Worm (Caenorhabditis elegans) whole organism, early embryonic: ENCODE results near the gene hsp-17.

Experiments
- B0310.2 ChIP-seq: sonication (generic microtip); optimal IDR thresholded peaks from 2 replicates; lab custom pipeline; 2016; ENCODE audit warnings: mild to moderate bottlenecking, missing genetic modification characterization, missing compliant biosample characterization
- ceh-36 ChIP-seq: sonication (generic microtip); optimal IDR thresholded peaks from 2 replicates; lab custom pipeline; 2016; ENCODE audit warnings: missing genetic modification characterization, inconsistent platforms, missing compliant biosample characterization
- flt-1 ChIP-seq: fragments of 200-800 bp; sonication (Bioruptor generic); IDR thresholded peaks from 2 replicates; pipeline ENCODE4 v1.3.6; 2022; ENCODE audit warnings: missing genetic modification characterization, missing compliant biosample characterization
- hmbx-1 ChIP-seq: sonication (generic microtip); optimal IDR thresholded peaks from 2 replicates; lab custom pipeline; 2016; ENCODE audit warnings: mild to moderate bottlenecking, missing genetic modification characterization, missing compliant biosample characterization
- tbx-37 ChIP-seq: fragments of 200-800 bp; sonication (Bioruptor generic); conservative IDR thresholded peaks from 2 replicates; pipeline ENCODE4 v1.3.6; 2022; ENCODE audit warnings: missing genetic modification reagents, missing genetic modification characterization, missing compliant biosample characterization

ce11 chrV:8389307-8389706 is 3.6 kb upstream of the hsp-17 start:
- TF ChIP-seq B0310.2 (tag; lab: Kevin White, UChicago) = no peak
- TF ChIP-seq flt-1 = no peak
- TF ChIP-seq ceh-36 (tag; lab: Kevin White, UChicago) = no peak
- TF ChIP-seq hmbx-1 (tag; lab: Kevin White, UChicago) = no peak
- no peak for TF ChIP-seq tbx-37 (GFP tag; lab: Robert Waterston, UW)
